Worm (Caenorhabditis elegans): Measurements from ENCODE around the gene acr-14.

acr-14 gene

ce11 chrII:8156845-8157373 is 20.1 kb downstream of the acr-14 start, which contains the start of the genes tub-1 and tmem-138:
TSS of gene tub-1 (minus strand) at chrII:8156945.
TSS of gene tmem-138 (plus strand) at chrII:8157323.
- TF ChIP-seq hlh-26 (GFP tag; conservative IDR thresholded peaks at IDR 0.05) (no peak), tbx-9 (tag; optimal IDR thresholded peaks at IDR 0.05; ENCODE audit: borderline replicate concordance) (no peak), die-1 (tag; optimal IDR thresholded peaks at IDR 0.05) (no peak), sdz-38 (tag; optimal IDR thresholded peaks at IDR 0.05) (no peak), madf-10 (tag; optimal IDR thresholded peaks at IDR 0.05) (no peak), hmg-1.2 (GFP tag; IDR thresholded peaks at IDR 0.05) (no peak)

ce11 chrII:8152711-8153325 is 24.2 kb downstream of the acr-14 start:
- TF ChIP-seq Y56A3A.18 (GFP tag; IDR thresholded peaks at IDR 0.05) (no peak), bed-2 (GFP tag; IDR thresholded peaks at IDR 0.05) (no peak), fkh-3 (tag; optimal IDR thresholded peaks at IDR 0.05) (no peak), cebp-1 (GFP tag; IDR thresholded peaks at IDR 0.05) (no peak), cebp-1 (tag; optimal IDR thresholded peaks at IDR 0.05) (no peak), nhr-90 (tag; optimal IDR thresholded peaks at IDR 0.05) (no peak), B0336.3 (GFP tag; IDR thresholded peaks at IDR 0.05) (no peak), ztf-25 (GFP tag; IDR thresholded peaks at IDR 0.05) (no peak), nfya-2 (GFP tag; IDR thresholded peaks at IDR 0.05) (no peak), ztf-22 (GFP tag; optimal IDR thresholded peaks at IDR 0.05) (no peak), attf-3 (GFP tag; conservative IDR thresholded peaks at IDR 0.05) (no peak), F10E7.11 (tag; optimal IDR thresholded peaks at IDR 0.05) (no peak), ceh-79 (tag; optimal IDR thresholded peaks at IDR 0.05) (no peak), him-1 (tag; optimal IDR thresholded peaks at IDR 0.05) (no peak), lsy-27 (tag; optimal IDR thresholded peaks at IDR 0.05; ENCODE audit: borderline replicate concordance, insufficient read depth) (no peak)

- TF ChIP-seq nhr-80 (tag; optimal IDR thresholded peaks at IDR 0.05): no peak
- no peak for TF ChIP-seq tlf-1 (GFP tag; optimal IDR thresholded peaks at IDR 0.05)
- no peak for TF ChIP-seq ceh-27 (GFP tag; optimal IDR thresholded peaks at IDR 0.05)
- no peak for TF ChIP-seq somi-1 (GFP tag; optimal IDR thresholded peaks at IDR 0.05)
- no peak for TF ChIP-seq attf-3 (GFP tag; conservative IDR thresholded peaks at IDR 0.05)
- no peak for TF ChIP-seq Y56A3A.18 (GFP tag; IDR thresholded peaks at IDR 0.05)
- no peak for TF ChIP-seq B0019.2 (GFP tag; conservative IDR thresholded peaks at IDR 0.05)
- TF ChIP-seq aptf-2 (GFP tag; conservative IDR thresholded peaks at IDR 0.05): no peak
- TF ChIP-seq Y67H2A.10 (GFP tag; conservative IDR thresholded peaks at IDR 0.05): no peak
- no peak for TF ChIP-seq rpc-1 (optimal IDR thresholded peaks at IDR 0.05)
- TF ChIP-seq rpc-1 (tag; optimal IDR thresholded peaks at IDR 0.05): no peak
- no peak for TF ChIP-seq F52B5.7 (tag; optimal IDR thresholded peaks at IDR 0.05)
- TF ChIP-seq ceh-91 (GFP tag; IDR thresholded peaks at IDR 0.05): no peak
- no peak for TF ChIP-seq T26A5.8 (tag; optimal IDR thresholded peaks at IDR 0.05)
- TF ChIP-seq ceh-58 (GFP tag; IDR thresholded peaks at IDR 0.05): no peak
- no peak for TF ChIP-seq nhr-120 (GFP tag; IDR thresholded peaks at IDR 0.05)
Measured at ce11 chrII:8149930-8150329, 27.1 kb downstream of the acr-14 start, which contains the start of gene F10B5.3. TSS of gene F10B5.3 (minus strand) at chrII:8150030.

DNA sequence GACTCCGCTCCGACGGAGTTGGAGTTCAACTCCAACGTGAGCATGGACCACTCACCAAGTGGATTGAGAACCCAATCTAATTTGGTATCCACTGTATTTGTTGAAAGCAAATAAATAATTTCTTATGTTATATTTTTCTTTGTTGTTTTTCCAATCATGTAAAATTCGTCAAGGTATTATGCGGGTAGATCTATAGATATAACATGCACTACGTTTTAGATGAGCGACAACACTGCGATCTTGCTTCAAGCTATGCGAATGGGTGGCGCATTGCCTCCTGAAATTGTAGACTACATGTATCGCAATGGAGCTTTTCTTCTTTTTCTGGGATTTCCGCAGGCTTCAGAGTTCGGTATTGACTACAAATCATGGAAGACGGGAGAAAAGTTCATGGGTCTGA is 32.5 kb downstream of the acr-14 start, which contains the start of gene F10B5.2:
F10B5.2 (plus strand) TSS at position 220 of the 400 bp plus-strand sequence.
- TF ChIP-seq repo-1 (tag; optimal IDR thresholded peaks at IDR 0.05) (no peak), B0035.1 (tag; optimal IDR thresholded peaks at IDR 0.05) (no peak), D2030.7 (GFP tag; IDR thresholded peaks at IDR 0.05) (peak; percentile 38), attf-5 (GFP tag; optimal IDR thresholded peaks at IDR 0.05) (no peak), hrde-1 (tag; optimal IDR thresholded peaks at IDR 0.05; ENCODE audit: borderline replicate concordance) (peak; percentile 37), sdz-38 (tag; optimal IDR thresholded peaks at IDR 0.05) (no peak), dox-1 (GFP tag; IDR thresholded peaks at IDR 0.05) (no peak), T07F8.4 (tag; optimal IDR thresholded peaks at IDR 0.05) (no peak), snpc-4 (GFP tag; optimal IDR thresholded peaks at IDR 0.05) (peak; percentile 9), snpc-4 (tag; optimal IDR thresholded peaks at IDR 0.05) (no peak), efl-1 (GFP tag; optimal IDR thresholded peaks at IDR 0.05) (no peak), lin-40 (tag; optimal IDR thresholded peaks at IDR 0.05) (no peak)

Data from whole organism, young adult.